Worm (Caenorhabditis elegans): ENCODE measurements around the gene irld-50.

- no peak for TF ChIP-seq nfya-2 (GFP tag; IDR thresholded peaks at IDR 0.05)
- TF ChIP-seq ceh-40 (GFP tag; IDR thresholded peaks at IDR 0.05), result no peak
- no peak for TF ChIP-seq mxl-1 (tag; optimal IDR thresholded peaks at IDR 0.05)
- TF ChIP-seq snpc-4 (GFP tag; optimal IDR thresholded peaks at IDR 0.05), result no peak
- TF ChIP-seq snpc-4 (tag; optimal IDR thresholded peaks at IDR 0.05), result no peak
- TF ChIP-seq Y53F4B.3 (GFP tag; IDR thresholded peaks at IDR 0.05), result no peak
- no peak for TF ChIP-seq Y56A3A.18 (GFP tag; IDR thresholded peaks at IDR 0.05)
- TF ChIP-seq ets-4 (GFP tag; optimal IDR thresholded peaks at IDR 0.05), result no peak
- TF ChIP-seq nfya-1 (tag; optimal IDR thresholded peaks at IDR 0.05; ENCODE audit: borderline replicate concordance, insufficient read depth), result no peak
- TF ChIP-seq hlh-26 (GFP tag; conservative IDR thresholded peaks at IDR 0.05), result no peak
- TF ChIP-seq tlf-1 (GFP tag; optimal IDR thresholded peaks at IDR 0.05), result no peak
These were observed 40.1 kb downstream of the irld-50 start for ce11 chrII:2903748-2904147.

All from whole organism, young adult.